Worm (Caenorhabditis elegans) whole organism, L1 larva: ENCODE measurements around the gene Y39H10B.2.

Experiments
- C34B4.2 ChIP-seq: sonication (generic microtip); optimal IDR thresholded peaks from 2 replicates; lab custom pipeline; 2017; ENCODE audit warnings: mild to moderate bottlenecking, missing genetic modification characterization, missing compliant biosample characterization
- F16B12.6 ChIP-seq: fragments of 150-350 bp; optimal IDR thresholded peaks from 2 replicates; lab custom pipeline; 2014; ENCODE audit warnings: missing biosample characterization, missing genetic modification characterization
- aly-2 ChIP-seq: fragments of 150-350 bp; optimal IDR thresholded peaks from 2 replicates; lab custom pipeline; 2014; ENCODE audit warnings: missing biosample characterization, missing genetic modification characterization
- blmp-1 ChIP-seq: fragments of 150-350 bp; optimal IDR thresholded peaks from 2 replicates; lab custom pipeline; 2014; ENCODE audit warnings: missing biosample characterization, missing genetic modification characterization
- ceh-63 ChIP-seq: fragments of 200-800 bp; sonication (Bioruptor generic); optimal IDR thresholded peaks from 2 replicates; lab custom pipeline; 2018; ENCODE audit warnings: mild to moderate bottlenecking, missing genetic modification characterization, missing compliant biosample characterization
- ceh-8 ChIP-seq: fragments of 200-800 bp; sonication (Bioruptor generic); optimal IDR thresholded peaks from 2 replicates; lab custom pipeline; 2018; ENCODE audit warnings: mild to moderate bottlenecking, missing genetic modification characterization, moderate library complexity, missing compliant biosample characterization
- ceh-90 ChIP-seq: sonication (generic microtip); optimal IDR thresholded peaks from 2 replicates; lab custom pipeline; 2016; ENCODE audit warnings: missing genetic modification characterization, missing compliant biosample characterization
- dpl-1 ChIP-seq, 3 experiments: fragments of 150-350 bp in 2 of 3; sonication (generic microtip) in 1 of 3; optimal IDR thresholded peaks; 2 replicates each; lab custom pipeline; 2014 to 2017; ENCODE audit warnings: missing biosample characterization in 3 of 3, missing genetic modification characterization in 3 of 3, missing genetic modification reagents in 3 of 3
- dsc-1 ChIP-seq: sonication (generic microtip); optimal IDR thresholded peaks from 2 replicates; lab custom pipeline; 2016; ENCODE audit warnings: mild to moderate bottlenecking, missing genetic modification characterization, missing compliant biosample characterization
- efl-1 ChIP-seq, 4 experiments: fragments of 150-350 bp; optimal IDR thresholded peaks in 3 of 4; peaks in 1 of 4; 1 replicate in 1 of 4; 2 replicates in 3 of 4; lab custom pipeline; 2014; ENCODE audit warnings: missing biosample characterization in 2 of 4, missing genetic modification characterization in 2 of 4, missing genetic modification reagents in 2 of 4
- efl-3 ChIP-seq: fragments of 200-800 bp; sonication (Bioruptor generic); optimal IDR thresholded peaks from 2 replicates; lab custom pipeline; 2018; ENCODE audit warnings: mild to moderate bottlenecking, missing genetic modification characterization, missing compliant biosample characterization
- egl-13 ChIP-seq: sonication (generic microtip); optimal IDR thresholded peaks from 2 replicates; lab custom pipeline; 2016; ENCODE audit warnings: missing genotype, missing genetic modification reagents, missing genetic modification characterization, missing compliant biosample characterization
- egl-27 ChIP-seq, 2 experiments: fragments of 150-350 bp in 1 of 2; sonication (generic microtip); optimal IDR thresholded peaks; 3 replicates each; lab custom pipeline; 2017 to 2018; ENCODE audit warnings: missing biosample characterization in 2 of 2, missing genetic modification characterization in 2 of 2, missing genetic modification reagents in 2 of 2
- fkh-10 ChIP-seq: sonication (generic microtip); optimal IDR thresholded peaks from 2 replicates; lab custom pipeline; 2017; ENCODE audit warnings: missing biosample characterization, missing genetic modification reagents, missing genetic modification characterization
- fkh-8 ChIP-seq: sonication (generic microtip); optimal IDR thresholded peaks from 2 replicates; lab custom pipeline; 2016; ENCODE audit warnings: mild to moderate bottlenecking, missing genetic modification characterization, missing compliant biosample characterization
- grh-1 ChIP-seq: fragments of 200-800 bp; sonication (Bioruptor generic); IDR thresholded peaks from 2 replicates; pipeline ENCODE4 v1.3.6; 2022; ENCODE audit warnings: missing genetic modification reagents, missing genetic modification characterization, missing compliant biosample characterization
- hlh-17 ChIP-seq: fragments of 200-800 bp; sonication (Bioruptor generic); optimal IDR thresholded peaks from 2 replicates; lab custom pipeline; 2018; ENCODE audit warnings: missing genetic modification characterization, mild to moderate bottlenecking, missing compliant biosample characterization, moderate library complexity, borderline replicate concordance
- lin-15B ChIP-seq: fragments of 150-350 bp; sonication (generic microtip); optimal IDR thresholded peaks from 3 replicates; lab custom pipeline; 2014; ENCODE audit warnings: missing biosample characterization, missing genetic modification characterization
- lin-35 ChIP-seq, 2 experiments: fragments of 150-350 bp; optimal IDR thresholded peaks; 2 replicates each; lab custom pipeline; 2014; ENCODE audit warnings: missing biosample characterization in 2 of 2, missing genetic modification characterization in 2 of 2, missing genetic modification reagents in 2 of 2
- lir-3 ChIP-seq: sonication (generic microtip); optimal IDR thresholded peaks from 2 replicates; lab custom pipeline; 2016; ENCODE audit warnings: mild to moderate bottlenecking, missing genetic modification characterization, moderate library complexity, missing compliant biosample characterization; ENCODE audit not compliant: poor library complexity
- lsy-2 ChIP-seq, 2 experiments: fragments of 150-350 bp; optimal IDR thresholded peaks; 2 replicates each; lab custom pipeline; 2014; ENCODE audit warnings: missing biosample characterization in 2 of 2, missing genetic modification characterization in 2 of 2
- mab-9 ChIP-seq: fragments of 200-800 bp; sonication (Bioruptor generic); IDR thresholded peaks from 2 replicates; pipeline ENCODE4 v1.3.6; 2022; ENCODE audit warnings: missing genetic modification reagents, missing genetic modification characterization, missing compliant biosample characterization
- mdl-1 ChIP-seq, 2 experiments: fragments of 150-350 bp; optimal IDR thresholded peaks; 2 replicates each; lab custom pipeline; 2014 to 2017; ENCODE audit warnings: missing biosample characterization in 2 of 2, missing genetic modification characterization in 2 of 2, inconsistent platforms in 1 of 2
- nhr-19 ChIP-seq: fragments of 200-800 bp; sonication (Bioruptor generic); conservative IDR thresholded peaks from 2 replicates; pipeline ENCODE4 v1.3.6; 2022; ENCODE audit warnings: missing genetic modification characterization, missing compliant biosample characterization
- nhr-76 ChIP-seq: sonication (generic microtip); optimal IDR thresholded peaks from 2 replicates; lab custom pipeline; 2017; ENCODE audit warnings: missing biosample characterization, missing genetic modification characterization
- nhr-85 ChIP-seq: sonication (generic microtip); peaks from one replicate; lab custom pipeline; 2016; ENCODE audit warnings: missing genetic modification characterization, inconsistent platforms, missing compliant biosample characterization
- nhr-90 ChIP-seq: sonication (generic microtip); optimal IDR thresholded peaks from 2 replicates; lab custom pipeline; 2016; ENCODE audit warnings: mild to moderate bottlenecking, missing genetic modification characterization, missing compliant biosample characterization; ENCODE audit not compliant: poor library complexity
- pag-3 ChIP-seq: sonication (generic microtip); optimal IDR thresholded peaks from 2 replicates; lab custom pipeline; 2017; ENCODE audit warnings: missing genetic modification characterization, mild to moderate bottlenecking, missing compliant biosample characterization, antibody characterized with exemption, borderline replicate concordance; ENCODE audit not compliant: insufficient read depth
- rnt-1 ChIP-seq: sonication (generic microtip); optimal IDR thresholded peaks from 2 replicates; lab custom pipeline; 2016; ENCODE audit warnings: mild to moderate bottlenecking, missing genetic modification characterization, moderate library complexity, missing compliant biosample characterization
- tbx-2 ChIP-seq: sonication (generic microtip); optimal IDR thresholded peaks from 2 replicates; lab custom pipeline; 2016; ENCODE audit warnings: missing genetic modification characterization, missing compliant biosample characterization
- unc-30 ChIP-seq: sonication (generic microtip); optimal IDR thresholded peaks from 2 replicates; lab custom pipeline; 2017; ENCODE audit warnings: missing biosample characterization, missing genetic modification characterization
- unc-86 ChIP-seq: sonication (generic microtip); optimal IDR thresholded peaks from 2 replicates; lab custom pipeline; 2016; ENCODE audit warnings: missing genetic modification characterization, missing compliant biosample characterization
- zag-1 ChIP-seq: fragments of 150-350 bp; optimal IDR thresholded peaks from 2 replicates; lab custom pipeline; 2014; ENCODE audit warnings: missing biosample characterization, missing genetic modification characterization
- zip-4 ChIP-seq: fragments of 200-800 bp; sonication (Bioruptor generic); optimal IDR thresholded peaks from 2 replicates; lab custom pipeline; 2018; ENCODE audit warnings: mild to moderate bottlenecking, missing genetic modification characterization, moderate library complexity, missing compliant biosample characterization

Y39H10B.2 gene

DNA sequence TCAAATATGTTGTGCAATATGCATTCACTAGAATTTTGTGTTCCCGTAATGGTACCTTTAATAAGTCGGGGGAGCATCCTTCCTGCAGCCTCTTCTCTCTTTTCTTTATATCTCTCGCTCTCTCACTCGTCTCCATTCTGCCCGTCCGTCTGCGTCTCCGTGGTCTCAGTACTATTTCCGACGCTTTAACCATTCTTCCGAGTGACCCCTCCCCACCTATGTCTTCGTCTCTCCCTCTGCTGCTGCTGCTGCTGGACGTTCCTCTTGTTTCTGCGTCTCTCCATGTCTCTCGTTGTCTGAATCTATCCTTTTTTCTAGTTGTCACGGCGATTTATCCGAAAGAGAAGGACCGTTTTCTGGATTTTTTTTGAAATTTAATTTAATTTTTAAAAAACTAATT, 35.3 kb downstream of the Y39H10B.2 start (continued):
- TF ChIP-seq ceh-90 (no peak), grh-1 (GFP tag; lab: Robert Waterston, UW) (peak; percentile 8; the same call in 1 of the 2 replicates), dpl-1 (GFP tag; optimal IDR thresholded peaks at IDR 0.05; lab: Kevin White, UChicago) (peak; percentile 15 to 40 (median 38)), mab-9 (GFP tag; lab: Robert Waterston, UW) (no peak), hlh-17 (no peak), F16B12.6 (tag; lab: Kevin White, UChicago) (peak; percentile 0), lin-35 (GFP tag; optimal IDR thresholded peaks at IDR 0.05; lab: Kevin White, UChicago) (peak; percentile 64), zag-1 (tag; lab: Kevin White, UChicago) (no peak), C34B4.2 (tag; lab: Kevin White, UChicago) (no peak), ceh-63 (GFP tag; lab: Kevin White, UChicago) (no peak), lir-3 (tag; lab: Kevin White, UChicago) (no peak), rnt-1 (tag; lab: Kevin White, UChicago) (peak; percentile 79), ceh-8 (GFP tag; lab: Kevin White, UChicago) (no peak)
- TF ChIP-seq, all 84 proteins: peak for 39

DNA sequence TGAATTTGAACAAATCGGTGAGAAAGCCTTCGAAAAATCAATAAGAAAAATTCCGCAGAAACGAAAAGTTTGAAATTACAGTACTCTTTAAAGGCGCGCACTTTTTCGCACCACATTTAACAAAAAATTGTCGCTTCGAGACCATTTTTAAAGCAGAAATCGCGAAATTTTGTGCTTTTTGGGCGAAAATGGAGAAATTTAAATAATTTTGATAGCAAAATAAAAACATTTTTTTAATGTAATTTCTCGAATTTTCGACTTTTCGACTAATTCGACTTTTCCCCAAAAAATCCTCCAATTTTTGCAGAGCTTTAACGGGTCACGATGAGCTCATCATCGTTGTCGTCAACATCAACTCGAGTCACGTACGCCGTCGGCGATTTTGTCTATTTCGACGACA, 36.1 kb downstream of the Y39H10B.2 start, which contains the start of gene lin-40:
TSS of gene lin-40 (plus strand) at position 301 of the 400 bp plus-strand sequence.
- TF ChIP-seq efl-1 (optimal IDR thresholded peaks at IDR 0.05; lab: Kevin White, UChicago): no peak
- TF ChIP-seq efl-1 (GFP tag; optimal IDR thresholded peaks at IDR 0.05 in 1 of 2; lab: Kevin White, UChicago): peak in 1 of 2 experiments; percentile 87
- TF ChIP-seq egl-13 (tag; lab: Kevin White, UChicago): no peak

DNA sequence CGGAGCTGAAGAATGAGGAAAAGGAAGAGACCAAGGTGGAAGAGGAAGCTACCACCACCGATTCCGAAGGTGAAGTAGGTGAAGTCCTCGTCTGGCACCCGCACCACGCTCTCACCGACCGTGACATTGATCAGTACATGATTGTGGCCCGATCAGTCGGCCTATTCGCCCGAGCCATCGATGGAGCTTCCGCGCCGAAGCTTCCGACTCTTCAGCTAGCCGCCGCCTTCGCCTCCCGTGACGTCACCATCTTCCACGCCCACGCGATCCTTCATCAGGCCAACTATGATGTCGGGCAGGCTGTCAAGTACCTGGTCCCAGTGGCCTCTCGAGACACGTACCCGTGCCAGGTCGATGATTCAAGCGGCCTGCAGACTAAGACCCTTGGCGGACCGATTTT, 37.6 kb downstream of the Y39H10B.2 start:
- TF ChIP-seq unc-86 (tag; lab: Kevin White, UChicago) (no peak), ceh-90 (no peak), blmp-1 (tag; lab: Kevin White, UChicago) (no peak), zag-1 (tag; lab: Kevin White, UChicago) (no peak), dsc-1 (tag; lab: Kevin White, UChicago) (no peak), lin-15B (no peak), zip-4 (GFP tag; lab: Kevin White, UChicago) (no peak), mdl-1 (tag; optimal IDR thresholded peaks at IDR 0.05; lab: Kevin White, UChicago) (no peak), nhr-76 (tag; lab: Kevin White, UChicago) (no peak)

DNA sequence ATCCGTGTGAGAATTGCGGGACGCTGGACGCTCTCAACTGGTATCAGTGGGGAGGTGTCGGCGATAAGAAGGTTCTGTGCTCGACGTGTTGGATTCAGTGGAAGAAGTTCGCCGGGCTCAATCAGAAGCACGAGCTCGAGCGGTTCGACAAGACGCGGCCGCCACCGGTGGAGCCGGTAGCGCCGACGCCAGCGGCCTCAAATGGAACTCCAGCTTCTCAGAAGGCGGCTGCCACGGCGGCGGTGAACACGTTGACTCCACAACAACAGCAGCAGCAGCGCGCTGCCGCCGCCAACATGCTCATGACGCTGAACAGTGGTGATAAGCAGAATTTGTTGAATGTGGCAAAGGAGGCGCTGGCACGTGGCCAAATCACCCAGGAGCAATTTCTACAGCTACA, 38.3 kb downstream of the Y39H10B.2 start:
- TF ChIP-seq unc-30 (tag; lab: Kevin White, UChicago) (no peak), ceh-8 (GFP tag; lab: Kevin White, UChicago) (peak; percentile 11)
- TF ChIP-seq, all 84 proteins: peak for 1

DNA sequence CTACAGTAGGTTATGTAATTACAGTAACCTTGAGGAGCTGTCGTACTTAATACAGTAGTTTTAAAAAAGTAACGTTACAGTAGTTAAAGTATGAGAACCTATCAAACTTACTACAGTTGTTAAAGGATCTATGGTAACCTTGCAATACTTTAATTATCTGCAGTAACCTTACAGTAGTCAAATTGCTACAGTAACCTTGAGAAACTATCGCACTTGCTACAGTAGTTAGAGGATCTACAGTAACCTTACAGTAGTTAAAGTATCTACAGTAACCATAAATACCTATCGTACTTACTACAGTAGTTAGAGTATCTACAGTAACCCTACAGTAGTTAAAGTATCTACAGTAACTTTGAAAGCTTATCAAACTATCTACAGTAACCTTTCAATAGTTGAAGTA, 43.0 kb downstream of the Y39H10B.2 start:
- TF ChIP-seq nhr-90 (tag; lab: Kevin White, UChicago) (no peak), tbx-2 (no peak), hlh-17 (no peak), nhr-19 (no peak), dpl-1 (GFP tag; optimal IDR thresholded peaks at IDR 0.05; lab: Kevin White, UChicago) (no peak), nhr-85 (tag; lab: Kevin White, UChicago) (no peak), egl-27 (tag; optimal IDR thresholded peaks at IDR 0.05; lab: Kevin White, UChicago) (no peak), pag-3 (tag; lab: Kevin White, UChicago) (no peak), efl-3 (GFP tag; lab: Kevin White, UChicago) (no peak)

DNA sequence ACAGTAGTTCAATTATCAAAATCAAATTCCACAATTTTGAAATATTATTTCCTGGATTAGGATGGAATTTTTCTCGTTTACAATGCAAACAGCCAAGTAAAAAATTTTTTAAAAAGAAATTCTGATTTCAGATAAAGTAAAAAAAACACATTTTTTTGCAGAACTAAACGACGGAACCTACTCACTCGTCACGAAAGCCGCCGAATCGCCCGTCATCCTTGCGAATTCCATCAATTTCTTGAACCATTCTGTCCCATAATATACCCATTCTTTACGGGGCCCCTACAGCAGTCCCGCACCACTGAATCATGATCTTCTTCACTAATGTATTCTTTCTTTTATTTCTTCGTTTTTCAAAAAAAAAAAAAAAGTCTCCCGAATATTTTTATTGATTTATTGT, 43.6 kb downstream of the Y39H10B.2 start:
- TF ChIP-seq F16B12.6 (tag; lab: Kevin White, UChicago) (no peak), fkh-8 (tag; lab: Kevin White, UChicago) (peak; percentile 14), mdl-1 (tag; optimal IDR thresholded peaks at IDR 0.05; lab: Kevin White, UChicago) (no peak), aly-2 (tag; lab: Kevin White, UChicago) (no peak), tbx-2 (peak; percentile 8), fkh-10 (GFP tag; lab: Kevin White, UChicago) (no peak), lsy-2 (tag; optimal IDR thresholded peaks at IDR 0.05; lab: Kevin White, UChicago) (peak in 1 of 2 experiments; percentile 1)
